Worm (Caenorhabditis elegans) whole organism, L2 larva: Measurements from ENCODE around the gene mrps-10.

Experiments used
- C34F6.9 ChIP-seq: fragments of 150-350 bp; optimal IDR thresholded peaks from 2 replicates; lab custom pipeline; 2014; ENCODE audit warnings: missing biosample characterization, missing genetic modification characterization
- F13H6.1 ChIP-seq: sonication (generic microtip); optimal IDR thresholded peaks from 2 replicates; lab custom pipeline; 2016; ENCODE audit warnings: missing genetic modification characterization, missing compliant biosample characterization
- R02D3.7 ChIP-seq: fragments of 150-350 bp; optimal IDR thresholded peaks from 2 replicates; lab custom pipeline; 2014; ENCODE audit warnings: missing biosample characterization, missing genetic modification characterization
- ZK546.5 ChIP-seq: sonication (generic microtip); optimal IDR thresholded peaks from 2 replicates; lab custom pipeline; 2017; ENCODE audit warnings: missing biosample characterization, missing genetic modification characterization
- alr-1 ChIP-seq: fragments of 150-350 bp; optimal IDR thresholded peaks from 2 replicates; lab custom pipeline; 2014; ENCODE audit warnings: missing biosample characterization, missing genetic modification characterization
- aly-2 ChIP-seq: fragments of 150-350 bp; optimal IDR thresholded peaks from 2 replicates; lab custom pipeline; 2014; ENCODE audit warnings: missing biosample characterization, missing genetic modification characterization
- ama-1 ChIP-seq: fragments of 150-350 bp; optimal IDR thresholded peaks from 2 replicates; lab custom pipeline; 2018; ENCODE audit warnings: inconsistent platforms
- blmp-1 ChIP-seq: sonication (generic microtip); optimal IDR thresholded peaks from 2 replicates; lab custom pipeline; 2017; ENCODE audit warnings: missing genetic modification characterization, mild to moderate bottlenecking, missing compliant biosample characterization, antibody characterized with exemption, moderate library complexity; ENCODE audit not compliant: insufficient read depth
- ceh-82 ChIP-seq: fragments of 150-350 bp; optimal IDR thresholded peaks from 2 replicates; lab custom pipeline; 2014; ENCODE audit warnings: missing biosample characterization, missing genetic modification characterization
- crh-2 ChIP-seq: sonication (generic microtip); optimal IDR thresholded peaks from 2 replicates; lab custom pipeline; 2017; ENCODE audit warnings: missing biosample characterization, missing genetic modification characterization
- dmd-4 ChIP-seq: sonication (generic microtip); optimal IDR thresholded peaks from 2 replicates; lab custom pipeline; 2017; ENCODE audit warnings: missing biosample characterization, missing genetic modification characterization
- fos-1 ChIP-seq: fragments of 150-350 bp; optimal IDR thresholded peaks from 2 replicates; lab custom pipeline; 2014; ENCODE audit warnings: missing biosample characterization, missing genetic modification characterization
- gmeb-1 ChIP-seq: fragments of 150-350 bp; optimal IDR thresholded peaks from 2 replicates; lab custom pipeline; 2014; ENCODE audit warnings: missing biosample characterization, missing genetic modification characterization
- lin-11 ChIP-seq: fragments of 150-350 bp; sonication (generic microtip); optimal IDR thresholded peaks from 2 replicates; lab custom pipeline; 2014; ENCODE audit warnings: missing biosample characterization, missing genetic modification characterization, inconsistent platforms, mixed read lengths
- lin-13 ChIP-seq: fragments of 150-350 bp; optimal IDR thresholded peaks from 2 replicates; lab custom pipeline; 2014; ENCODE audit warnings: missing biosample characterization, missing genetic modification reagents, missing genetic modification characterization
- lsy-2 ChIP-seq, 2 experiments: fragments of 150-350 bp in 1 of 2; sonication (generic microtip) in 1 of 2; optimal IDR thresholded peaks; 2 replicates each; lab custom pipeline; 2014 to 2017; ENCODE audit warnings: missing biosample characterization in 2 of 2, missing genetic modification characterization in 2 of 2
- mab-5 ChIP-seq: fragments of 150-350 bp; optimal IDR thresholded peaks from 2 replicates; lab custom pipeline; 2014; ENCODE audit warnings: missing biosample characterization, missing genetic modification characterization
- mbf-1 ChIP-seq: sonication (generic microtip); optimal IDR thresholded peaks from 2 replicates; lab custom pipeline; 2017; ENCODE audit warnings: missing biosample characterization, missing genetic modification characterization
- mdl-1 ChIP-seq, 2 experiments: fragments of 150-350 bp in 1 of 2; sonication (generic microtip) in 1 of 2; optimal IDR thresholded peaks; 2 replicates each; lab custom pipeline; 2017; ENCODE audit warnings: missing biosample characterization in 2 of 2, missing genetic modification characterization in 2 of 2
- nhr-10 ChIP-seq: sonication (generic microtip); optimal IDR thresholded peaks from 2 replicates; lab custom pipeline; 2017; ENCODE audit warnings: missing biosample characterization, missing genetic modification characterization
- nhr-11 ChIP-seq: fragments of 150-350 bp; optimal IDR thresholded peaks from 2 replicates; lab custom pipeline; 2014; ENCODE audit warnings: missing biosample characterization, missing genetic modification characterization
- nhr-129 ChIP-seq: fragments of 150-350 bp; optimal IDR thresholded peaks from 2 replicates; lab custom pipeline; 2014; ENCODE audit warnings: missing biosample characterization, missing genetic modification characterization
- nhr-21 ChIP-seq: fragments of 150-350 bp; optimal IDR thresholded peaks from 2 replicates; lab custom pipeline; 2014; ENCODE audit warnings: missing biosample characterization, missing genetic modification characterization
- nhr-23 ChIP-seq: fragments of 150-350 bp; optimal IDR thresholded peaks from 2 replicates; lab custom pipeline; 2014; ENCODE audit warnings: missing biosample characterization, missing genetic modification reagents, missing genetic modification characterization
- nhr-237 ChIP-seq: fragments of 150-350 bp; optimal IDR thresholded peaks from 2 replicates; lab custom pipeline; 2014; ENCODE audit warnings: missing biosample characterization, missing genetic modification characterization
- nhr-25 ChIP-seq: fragments of 150-350 bp; sonication (generic microtip); optimal IDR thresholded peaks from 3 replicates; lab custom pipeline; 2014; ENCODE audit warnings: missing biosample characterization, missing genetic modification characterization
- nhr-6 ChIP-seq: fragments of 150-350 bp; optimal IDR thresholded peaks from 2 replicates; lab custom pipeline; 2014; ENCODE audit warnings: missing biosample characterization, missing genetic modification characterization
- nhr-77 ChIP-seq: fragments of 150-350 bp; optimal IDR thresholded peaks from 2 replicates; lab custom pipeline; 2014; ENCODE audit warnings: missing biosample characterization, missing genetic modification characterization
- sem-4 ChIP-seq: fragments of 150-350 bp; optimal IDR thresholded peaks from 2 replicates; lab custom pipeline; 2014; ENCODE audit warnings: missing biosample characterization, missing genetic modification reagents, missing genetic modification characterization
- sma-9 ChIP-seq, 2 experiments: fragments of 150-350 bp in 1 of 2; sonication (generic microtip) in 1 of 2; optimal IDR thresholded peaks; 2 replicates each; lab custom pipeline; 2014 to 2016; ENCODE audit warnings: missing genetic modification characterization in 2 of 2, mild to moderate bottlenecking in 1 of 2, missing biosample characterization in 1 of 2, missing compliant biosample characterization in 1 of 2, missing genetic modification reagents in 1 of 2, moderate library complexity in 1 of 2
- snpc-4 ChIP-seq: fragments of 150-350 bp; optimal IDR thresholded peaks from 2 replicates; lab custom pipeline; 2014; ENCODE audit warnings: missing biosample characterization, missing genetic modification characterization
- unc-39 ChIP-seq: fragments of 150-350 bp; optimal IDR thresholded peaks from 2 replicates; lab custom pipeline; 2014; ENCODE audit warnings: missing biosample characterization, missing genetic modification characterization
- unc-55 ChIP-seq: fragments of 150-350 bp; sonication (generic microtip); optimal IDR thresholded peaks from 3 replicates; lab custom pipeline; 2014; ENCODE audit warnings: missing biosample characterization, missing genetic modification reagents, missing genetic modification characterization
- ztf-1 ChIP-seq: fragments of 200-800 bp; sonication (Bioruptor generic); conservative IDR thresholded peaks from 2 replicates; pipeline ENCODE4 v1.3.6; 2022; ENCODE audit warnings: missing genetic modification characterization, missing compliant biosample characterization
- ztf-11 ChIP-seq: sonication (generic microtip); optimal IDR thresholded peaks from 2 replicates; lab custom pipeline; 2017; ENCODE audit warnings: missing biosample characterization, missing genetic modification characterization

The mrps-10 gene

ce11 chrIII:12925947-12926607 lies at the start of gene mrps-10, which contains the start of gene npp-25:
Gene mrps-10, plus strand, starts transcription at chrIII:12926557.
Gene npp-25, minus strand, starts transcription at chrIII:12925997.
- no peak for TF ChIP-seq ama-1 (lab: Kevin White, UChicago)
- TF ChIP-seq unc-55: peak; percentile 28
- TF ChIP-seq lin-13: peak; percentile 52
- TF ChIP-seq C34F6.9: peak; percentile 40
- TF ChIP-seq nhr-77 (tag; lab: Kevin White, UChicago): no peak
- peak in 1 of 2 experiments; percentile 72 for TF ChIP-seq lsy-2 (tag; optimal IDR thresholded peaks at IDR 0.05; lab: Kevin White, UChicago)
- TF ChIP-seq fos-1: peak; percentile 29
- TF ChIP-seq nhr-237: no peak

ce11 chrIII:12877527-12878234 lies 48.7 kb upstream of the mrps-10 start, which contains the start of the genes cec-7 and enu-3.5:
Gene cec-7, minus strand, starts transcription at chrIII:12877577.
Gene enu-3.5, plus strand, starts transcription at chrIII:12878196.
- TF ChIP-seq unc-55 (no peak), nhr-11 (tag; lab: Kevin White, UChicago) (no peak), snpc-4 (tag; lab: Kevin White, UChicago) (no peak), ztf-11 (tag; lab: Kevin White, UChicago) (no peak), ceh-82 (no peak), blmp-1 (tag; lab: Kevin White, UChicago) (no peak), sma-9 (GFP tag; optimal IDR thresholded peaks at IDR 0.05; lab: Kevin White, UChicago) (no peak), sma-9 (tag; optimal IDR thresholded peaks at IDR 0.05; lab: Kevin White, UChicago) (no peak), lsy-2 (tag; optimal IDR thresholded peaks at IDR 0.05; lab: Kevin White, UChicago) (no peak), alr-1 (tag; lab: Kevin White, UChicago) (no peak), mab-5 (tag; lab: Kevin White, UChicago) (no peak), ztf-1 (GFP tag; lab: Robert Waterston, UW) (no peak), nhr-6 (tag; lab: Kevin White, UChicago) (no peak)

DNA sequence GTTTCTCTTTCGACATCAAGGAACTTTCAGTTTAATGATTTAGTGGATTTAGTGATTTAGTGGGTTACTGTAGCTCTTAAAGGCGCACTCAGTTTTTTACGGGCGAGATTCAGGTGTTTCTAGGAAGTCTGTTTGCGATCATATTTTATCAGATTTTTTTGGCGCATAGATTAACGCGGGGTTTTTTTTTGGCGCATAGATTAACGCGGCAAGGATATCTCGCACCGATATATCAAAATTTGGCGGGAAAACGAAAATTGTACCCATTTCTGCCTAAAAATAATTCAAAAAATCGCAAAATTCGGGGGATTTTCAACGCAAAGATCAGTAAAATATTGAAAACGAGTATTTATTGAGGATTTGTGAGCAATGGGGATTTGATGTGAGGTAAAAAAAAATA lies 45.7 kb upstream of the mrps-10 start:
- TF ChIP-seq nhr-23 (tag; lab: Kevin White, UChicago) (no peak), nhr-11 (tag; lab: Kevin White, UChicago) (no peak), fos-1 (no peak), alr-1 (tag; lab: Kevin White, UChicago) (no peak), nhr-21 (tag; lab: Kevin White, UChicago) (no peak), nhr-77 (tag; lab: Kevin White, UChicago) (no peak), ztf-1 (GFP tag; lab: Robert Waterston, UW) (no peak), mbf-1 (tag; lab: Kevin White, UChicago) (no peak)

DNA sequence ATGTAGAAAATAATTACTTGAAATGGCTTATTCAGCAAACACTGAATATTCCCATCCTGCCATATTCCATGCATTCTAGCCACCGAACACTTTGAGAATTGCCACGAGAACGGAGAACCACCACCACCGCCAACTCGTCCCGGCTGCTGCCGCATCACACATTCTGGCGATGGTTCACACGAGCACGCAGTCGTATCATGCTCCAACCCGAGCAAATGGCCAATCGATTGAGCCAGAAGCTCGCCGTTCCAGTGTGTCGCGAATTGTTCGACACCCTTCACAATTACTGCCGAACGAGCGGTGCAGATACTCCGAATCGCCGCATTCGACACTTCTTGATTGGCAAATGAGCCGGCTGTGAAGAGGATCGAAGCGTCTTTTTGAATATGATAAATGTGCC lies 41.2 kb upstream of the mrps-10 start:
- TF ChIP-seq ZK546.5 (tag; lab: Kevin White, UChicago): no peak
- TF ChIP-seq unc-55: no peak
- TF ChIP-seq mab-5 (tag; lab: Kevin White, UChicago): no peak

- no peak for TF ChIP-seq aly-2 (tag; lab: Kevin White, UChicago)
- no peak for TF ChIP-seq lin-11 (tag; lab: Kevin White, UChicago)
- TF ChIP-seq unc-39 (tag; lab: Kevin White, UChicago): no peak
- TF ChIP-seq dmd-4 (tag; lab: Kevin White, UChicago): no peak
- TF ChIP-seq nhr-21 (tag; lab: Kevin White, UChicago): no peak
- TF ChIP-seq alr-1 (tag; lab: Kevin White, UChicago): no peak
- TF ChIP-seq nhr-25: no peak
- no peak for TF ChIP-seq nhr-10 (tag; lab: Kevin White, UChicago)
- no peak for TF ChIP-seq sem-4 (tag; lab: Kevin White, UChicago)
- TF ChIP-seq nhr-6 (tag; lab: Kevin White, UChicago): no peak
These were observed 34.8 kb upstream of the mrps-10 start, which contains the start of the genes Y37D8A.29 and unc-71 for ce11 chrIII:12891580-12891979. Gene Y37D8A.29, minus strand, starts transcription at chrIII:12891680. Gene unc-71, minus strand, starts transcription at chrIII:12891738.

DNA sequence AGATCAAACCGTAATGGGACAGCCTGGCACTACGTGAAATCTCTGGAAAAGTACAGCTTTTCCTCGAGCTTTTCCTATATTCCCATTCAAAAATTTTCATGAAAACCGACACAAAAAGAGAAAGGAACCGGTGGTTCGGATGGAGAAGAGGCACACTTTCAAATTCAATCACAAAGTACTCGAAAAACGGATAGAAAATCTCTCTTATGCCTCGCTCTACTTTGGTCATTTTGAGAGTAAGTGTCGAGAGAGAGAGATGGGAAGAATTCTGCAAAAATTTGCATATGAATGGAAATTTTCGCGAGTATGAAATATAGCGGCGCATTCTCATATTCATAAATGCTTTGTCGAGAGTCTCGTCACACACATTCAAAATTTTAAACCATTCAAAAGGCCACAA lies 33.6 kb upstream of the mrps-10 start:
- TF ChIP-seq mdl-1 (tag; optimal IDR thresholded peaks at IDR 0.05; lab: Kevin White, UChicago) (no peak), nhr-129 (tag; lab: Kevin White, UChicago) (no peak), F13H6.1 (no peak), crh-2 (no peak), nhr-6 (tag; lab: Kevin White, UChicago) (no peak), dmd-4 (tag; lab: Kevin White, UChicago) (no peak), ztf-11 (tag; lab: Kevin White, UChicago) (no peak), gmeb-1 (no peak), mbf-1 (tag; lab: Kevin White, UChicago) (no peak), R02D3.7 (tag; lab: Kevin White, UChicago) (no peak)
